Fruit fly (Drosophila melanogaster) S2 (cell line): ENCODE results near the gene Semp1.
"Not testable (repeated sequence)": the region's sequence is repeated elsewhere in the genome, so short reads cannot be mapped to it uniquely, and the experiment has no call there.

Experiments
- CG8478 ChIP-seq: fragments of >200 bp; optimal IDR thresholded peaks from 2 replicates; lab custom pipeline; 2018
- CTCF ChIP-seq, 2 experiments: fragments of >200 bp; optimal IDR thresholded peaks; 2 replicates each; lab custom pipeline; 2018

The Semp1 gene

DNA sequence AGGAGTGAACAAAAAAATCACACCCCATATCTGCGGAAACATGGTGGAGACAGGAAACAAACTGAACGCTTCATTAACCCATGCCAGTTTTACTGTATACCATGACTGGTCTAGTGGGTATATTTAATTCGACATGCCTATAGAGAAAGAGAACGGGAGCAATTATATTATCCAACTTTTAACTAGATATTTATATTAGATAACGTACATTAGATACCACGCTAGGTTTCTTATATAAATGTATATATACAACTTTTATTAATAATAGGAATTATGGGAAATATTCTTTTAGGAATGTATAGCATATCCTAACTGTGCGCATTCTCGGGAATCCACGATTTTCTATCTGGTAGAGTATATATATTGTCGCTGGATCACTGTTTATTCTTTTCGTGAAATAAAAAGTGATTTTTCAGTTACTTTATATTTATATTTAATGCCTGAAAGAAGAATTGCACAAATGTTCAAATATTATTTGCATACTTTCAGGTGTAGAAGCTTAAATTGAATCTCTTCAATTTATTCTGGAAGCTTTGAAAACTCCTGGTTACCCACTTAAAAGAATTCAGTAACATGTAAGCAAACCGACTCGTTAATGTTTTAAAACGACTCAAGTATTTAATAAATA is at the start of gene Semp1:
TSS of gene Semp1 (minus strand) at position 51 of the 628 bp plus-strand sequence.
- TF ChIP-seq CG8478 (no peak), CTCF (optimal IDR thresholded peaks at IDR 0.05; lab: Kevin White, UChicago) (no peak)

DNA sequence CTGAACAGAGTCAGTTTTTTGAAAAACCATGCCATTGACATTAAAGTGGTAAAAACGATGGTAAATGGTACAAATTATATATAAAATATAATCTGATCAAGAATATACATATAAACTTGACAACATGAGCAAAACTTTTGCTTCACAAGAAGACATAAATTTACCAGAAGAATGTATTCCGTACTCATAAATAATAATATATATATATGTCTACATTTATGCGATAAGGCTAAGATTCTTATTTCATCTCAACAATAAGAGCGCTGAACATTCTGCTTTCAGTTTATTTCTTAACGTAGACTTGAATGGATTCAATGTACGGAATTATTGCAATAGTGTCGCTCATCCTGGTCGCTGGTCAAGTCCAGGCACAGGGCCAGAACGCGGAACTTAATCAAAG is 47.6 kb upstream of the Semp1 start, which contains the start of gene CG18477:
TSS of gene CG18477 (plus strand) at position 301 of the 400 bp plus-strand sequence.
- TF ChIP-seq CTCF (optimal IDR thresholded peaks at IDR 0.05; lab: Kevin White, UChicago); CG8478: not testable (repeated sequence)

DNA sequence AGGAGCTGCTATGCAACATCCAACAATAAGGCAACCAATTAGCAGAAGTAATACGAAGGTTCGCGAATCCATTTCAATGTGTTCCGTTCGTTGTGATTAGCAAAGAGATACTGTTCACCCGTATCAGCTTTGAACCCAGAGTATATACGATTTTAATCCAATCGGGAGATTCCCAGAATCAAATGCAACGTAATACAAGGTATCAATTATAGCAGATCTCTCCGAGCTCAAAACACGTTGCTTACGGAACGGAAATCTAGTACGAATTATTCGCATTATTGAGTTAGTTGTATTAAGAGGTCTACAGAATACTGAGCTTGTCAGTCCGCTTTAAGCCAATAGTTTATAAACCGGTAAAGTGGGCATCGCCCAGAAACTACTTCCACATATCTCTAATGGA is 46.2 kb upstream of the Semp1 start, which contains the start of gene CG44141:
TSS of gene CG44141 (minus strand) at position 101 of the 400 bp plus-strand sequence.
- not testable (repeated sequence) for TF ChIP-seq CTCF (optimal IDR thresholded peaks at IDR 0.05; lab: Kevin White, UChicago); CG8478

DNA sequence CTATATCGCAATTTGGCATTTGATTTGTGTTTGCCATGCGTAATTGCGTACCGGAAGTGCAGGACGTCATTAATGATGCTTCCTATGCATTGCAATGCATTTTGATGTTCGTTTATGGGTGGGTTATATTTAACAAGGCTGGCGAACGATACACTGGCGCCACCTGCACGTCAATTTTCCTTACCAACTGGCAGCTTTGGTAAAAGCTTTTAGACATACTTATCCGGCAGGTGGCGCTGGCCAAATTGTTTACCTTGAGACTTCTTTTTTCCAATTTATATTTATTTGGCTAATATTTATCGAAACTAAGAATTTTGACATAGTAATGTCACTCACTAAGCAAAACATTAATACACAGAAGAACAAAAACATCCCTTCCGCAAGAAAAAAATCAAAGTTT is 30.7 kb upstream of the Semp1 start:
- TF ChIP-seq CTCF (optimal IDR thresholded peaks at IDR 0.05; lab: Kevin White, UChicago) (peak; percentile 78 to 81), CG8478 (no peak)

dm6 chr2L:15641668-15642067 is 28.5 kb upstream of the Semp1 start:
- TF ChIP-seq CTCF (optimal IDR thresholded peaks at IDR 0.05; lab: Kevin White, UChicago), result no peak

- no peak for TF ChIP-seq CG8478
Observed at dm6 chr2L:15629596-15630168, 16.5 kb upstream of the Semp1 start, which contains the start of gene CG18480. TSS of gene CG18480 (plus strand) at chr2L:15630002.

DNA sequence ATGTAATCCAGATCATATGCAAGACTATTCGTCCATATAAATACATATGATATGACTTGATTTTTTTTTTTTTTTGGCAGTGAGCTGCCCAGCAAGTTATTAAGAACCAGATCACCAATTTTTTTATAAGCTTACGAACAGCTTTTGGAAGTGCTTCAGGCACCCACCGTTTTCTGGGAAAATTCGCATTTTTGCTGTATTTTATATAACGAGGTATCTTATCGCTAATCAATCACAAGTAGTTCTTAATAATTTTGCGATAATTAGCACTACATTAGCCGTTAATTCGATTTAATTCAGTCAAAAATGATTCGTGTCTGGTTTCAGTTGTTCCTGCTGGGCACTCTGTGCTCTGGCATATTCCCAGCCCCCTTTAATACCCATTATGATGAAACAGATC is 15.2 kb upstream of the Semp1 start, which contains the start of gene CG7631:
TSS of gene CG7631 (plus strand) at position 301 of the 400 bp plus-strand sequence.
- TF ChIP-seq CG8478 (no peak), CTCF (optimal IDR thresholded peaks at IDR 0.05; lab: Kevin White, UChicago) (no peak)

DNA sequence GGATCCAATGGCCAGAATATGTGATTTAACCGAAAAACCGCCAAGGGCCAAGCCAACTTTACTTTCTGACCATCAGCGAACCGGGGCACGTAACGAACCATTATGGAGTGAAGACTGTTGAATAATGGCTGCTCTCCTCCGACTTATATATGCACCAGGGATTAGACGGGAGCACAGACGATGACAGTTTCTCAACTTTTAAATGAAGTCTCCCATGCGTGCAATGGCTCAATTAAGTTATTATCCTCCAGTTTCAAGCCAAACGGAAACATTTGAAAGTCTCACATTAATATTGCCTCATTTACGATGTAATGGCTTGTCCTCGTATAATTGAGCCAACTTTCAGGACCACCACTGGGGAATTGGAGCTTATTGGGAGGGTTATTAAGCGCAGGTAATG is 10.3 kb upstream of the Semp1 start, which contains the start of gene Or35a:
TSS of gene Or35a (minus strand) at position 101 of the 400 bp plus-strand sequence.
- TF ChIP-seq CTCF (optimal IDR thresholded peaks at IDR 0.05; lab: Kevin White, UChicago) (no peak), CG8478 (no peak)

DNA sequence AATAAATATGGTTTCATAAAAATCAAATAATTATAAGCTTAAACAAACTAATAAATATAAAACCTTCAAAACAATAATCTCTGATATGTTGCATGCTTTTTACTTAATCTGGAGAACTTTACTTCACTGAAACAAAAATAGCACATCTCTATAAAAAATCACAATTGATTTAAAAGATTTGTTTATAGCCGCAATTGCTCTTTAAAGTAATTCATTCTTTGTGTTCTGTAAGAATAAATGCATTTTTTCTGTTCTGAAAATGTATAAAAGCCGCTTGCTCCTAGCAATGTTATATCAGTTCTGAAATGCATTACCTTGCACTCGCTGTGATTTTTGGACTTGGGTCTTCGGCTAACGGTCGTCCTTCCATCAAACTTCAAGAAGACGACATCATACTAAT is 3.6 kb upstream of the Semp1 start, which contains the start of gene CG11865:
TSS of gene CG11865 (plus strand) at position 301 of the 400 bp plus-strand sequence.
- TF ChIP-seq CG8478, result no peak

DNA sequence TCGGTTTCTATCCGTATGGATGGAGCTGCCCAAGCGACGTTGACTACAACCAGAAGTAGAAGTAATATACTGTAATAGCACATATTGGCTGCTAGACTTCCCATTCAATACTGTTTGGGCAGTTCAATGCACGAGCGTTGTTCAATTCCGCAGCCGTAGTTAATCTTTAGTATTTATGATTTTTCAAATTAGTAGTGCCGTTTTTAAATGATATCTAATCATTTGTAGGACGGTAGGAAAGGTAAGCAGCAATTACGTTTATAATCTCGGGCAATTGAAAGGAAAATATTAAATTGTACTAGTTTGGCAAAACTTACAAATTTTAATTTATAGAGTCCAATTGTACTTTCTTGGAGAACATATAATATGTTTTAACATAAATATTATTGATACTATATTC is 3.1 kb upstream of the Semp1 start, which contains the start of gene CG15253:
TSS of gene CG15253 (minus strand) at position 101 of the 400 bp plus-strand sequence.
- no peak for TF ChIP-seq CTCF (optimal IDR thresholded peaks at IDR 0.05; lab: Kevin White, UChicago)
- no peak for TF ChIP-seq CG8478

DNA sequence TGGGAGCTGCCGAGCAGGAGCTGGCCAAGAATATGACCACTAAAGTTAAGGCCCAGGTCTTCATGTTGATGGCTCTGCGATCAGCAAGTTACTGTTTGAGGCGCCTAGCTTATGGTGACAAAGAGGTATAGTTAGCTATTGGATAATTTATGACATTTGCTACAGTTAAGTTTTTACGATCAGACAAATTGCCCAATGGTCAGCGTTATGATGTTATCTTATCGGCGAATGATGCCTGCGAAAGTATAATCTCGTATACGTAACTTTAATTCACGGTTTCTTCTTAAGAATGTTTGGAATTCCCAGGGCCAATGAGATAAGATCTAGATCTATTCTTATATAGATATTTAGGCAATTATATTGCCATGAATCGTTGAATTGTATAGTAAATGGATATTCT is 1.6 kb upstream of the Semp1 start, which contains the start of gene CG15254:
TSS of gene CG15254 (minus strand) at position 101 of the 400 bp plus-strand sequence.
- TF ChIP-seq CTCF (optimal IDR thresholded peaks at IDR 0.05; lab: Kevin White, UChicago), result no peak
- no peak for TF ChIP-seq CG8478

- no peak for TF ChIP-seq CG8478
Observed at dm6 chr2L:15611669-15612308, 1.3 kb downstream of the Semp1 start, which contains the start of gene CG15255. TSS of gene CG15255 (minus strand) at chr2L:15611719.

- TF ChIP-seq CG8478, result no peak
- TF ChIP-seq CTCF (optimal IDR thresholded peaks at IDR 0.05; lab: Kevin White, UChicago), result no peak
Observed at dm6 chr2L:15609139-15609538, 4.0 kb downstream of the Semp1 start.
